Fruit fly (Drosophila melanogaster): ENCODE results near the gene COX7A.

Gene COX7A

dm6 chr3R:8300928-8301752, 39.7 kb downstream of the COX7A start, which contains the start of the genes CG9626 and mRpL1 (continued):
- TF ChIP-seq knrl (GFP tag; IDR thresholded peaks at IDR 0.05; ENCODE audit: partially characterized antibody), result no peak
- no peak for TF ChIP-seq kni (GFP tag; optimal IDR thresholded peaks at IDR 0.05)
- peak; percentile 23; the same call in 1 of the 2 replicates for TF ChIP-seq Scr (GFP tag; IDR thresholded peaks at IDR 0.05; ENCODE audit: partially characterized antibody)
- TF ChIP-seq trh (GFP tag; optimal IDR thresholded peaks at IDR 0.05), result no peak
- peak; percentile 41; the same call in 1 of the 3 replicates for TF ChIP-seq ken (GFP tag; IDR thresholded peaks at IDR 0.05)
- TF ChIP-seq CG16815 (GFP tag; optimal IDR thresholded peaks at IDR 0.05), result no peak
- peak; percentile 69 for TF ChIP-seq Sry-δ (GFP tag; optimal IDR thresholded peaks at IDR 0.05)
- no peak for TF ChIP-seq CG7745 (tag; optimal IDR thresholded peaks at IDR 0.05)
- no peak for TF ChIP-seq klu (GFP tag; IDR thresholded peaks at IDR 0.05)
- TF ChIP-seq BEAF-32 (GFP tag; optimal IDR thresholded peaks at IDR 0.05), result peak; percentile 58
- TF ChIP-seq sd (tag; optimal IDR thresholded peaks at IDR 0.05), result peak; percentile 87
- TF ChIP-seq Lim3 (GFP tag; IDR thresholded peaks at IDR 0.05), result no peak
- TF ChIP-seq CG34224 (GFP tag; IDR thresholded peaks at IDR 0.05; ENCODE audit: partially characterized antibody), result peak; percentile 30; the same call in 1 of the 3 replicates
- peak; percentile 29 for TF ChIP-seq CG30020 (tag; optimal IDR thresholded peaks at IDR 0.05)
- TF ChIP-seq stc (GFP tag; IDR thresholded peaks at IDR 0.05), result no peak
- no peak for TF ChIP-seq Dfd (GFP tag; optimal IDR thresholded peaks at IDR 0.05)
- no peak for TF ChIP-seq CG4404 (GFP tag; IDR thresholded peaks at IDR 0.05)
- TF ChIP-seq tna (GFP tag; IDR thresholded peaks at IDR 0.05; ENCODE audit: partially characterized antibody), result no peak
- no peak for TF ChIP-seq gce (GFP tag; IDR thresholded peaks at IDR 0.05)
- TF ChIP-seq Dbx (GFP tag; IDR thresholded peaks at IDR 0.05), result no peak
- no peak for TF ChIP-seq HLH3B (GFP tag; IDR thresholded peaks at IDR 0.05)
- no peak for TF ChIP-seq chn (GFP tag; optimal IDR thresholded peaks at IDR 0.05)
- TF ChIP-seq CG1792 (GFP tag; optimal IDR thresholded peaks at IDR 0.05), result no peak
- peak; percentile 49 for TF ChIP-seq Sin3A (optimal IDR thresholded peaks at IDR 0.05)
- TF ChIP-seq Nf-YB (GFP tag; optimal IDR thresholded peaks at IDR 0.05), result no peak
- TF ChIP-seq amos (GFP tag; IDR thresholded peaks at IDR 0.05; ENCODE audit: partially characterized antibody), result peak; percentile 35; the same call in 1 of the 2 replicates
- TF ChIP-seq Drgx (GFP tag; IDR thresholded peaks at IDR 0.05), result no peak
- no peak for TF ChIP-seq CG30431 (GFP tag; optimal IDR thresholded peaks at IDR 0.05)
- peak; percentile 47 for TF ChIP-seq bbx (GFP tag; IDR thresholded peaks at IDR 0.05; ENCODE audit: partially characterized antibody)
- no peak for TF ChIP-seq Kr (GFP tag; optimal IDR thresholded peaks at IDR 0.05)
- TF ChIP-seq lmd (GFP tag; IDR thresholded peaks at IDR 0.05), result 0 out of 2 replicates have a peak, but pooled peaks have one; percentile 12
- peak in 1 of 2 experiments; percentile 89 for TF ChIP-seq tll (GFP tag; optimal IDR thresholded peaks at IDR 0.05)
- no peak for TF ChIP-seq ara (GFP tag; IDR thresholded peaks at IDR 0.05)
- peak; percentile 35 for TF ChIP-seq CG12155 (GFP tag; optimal IDR thresholded peaks at IDR 0.05)
- TF ChIP-seq wdn (GFP tag; IDR thresholded peaks at IDR 0.05), result no peak
- no peak for TF ChIP-seq CG6654 (GFP tag; optimal IDR thresholded peaks at IDR 0.05)
- peak; percentile 27 for TF ChIP-seq Hsf (GFP tag; optimal IDR thresholded peaks at IDR 0.05)
- peak; percentile 71 for TF ChIP-seq CG2116 (GFP tag; optimal IDR thresholded peaks at IDR 0.05)
- TF ChIP-seq CG10267 (tag; optimal IDR thresholded peaks at IDR 0.05), result peak; percentile 94
- no peak for TF ChIP-seq D19A (tag; optimal IDR thresholded peaks at IDR 0.05)
- no peak for TF ChIP-seq Xrp1 (GFP tag; IDR thresholded peaks at IDR 0.05)
- no peak for TF ChIP-seq Tbp (GFP tag; optimal IDR thresholded peaks at IDR 0.05)
- TF ChIP-seq shn (GFP tag; optimal IDR thresholded peaks at IDR 0.05), result no peak
- no peak for TF ChIP-seq Mrtf (GFP tag; IDR thresholded peaks at IDR 0.05)
- TF ChIP-seq slp2 (GFP tag; optimal IDR thresholded peaks at IDR 0.05), result no peak
- no peak for TF ChIP-seq onecut (GFP tag; IDR thresholded peaks at IDR 0.05)
- no peak for TF ChIP-seq CG12104 (GFP tag; optimal IDR thresholded peaks at IDR 0.05)
- TF ChIP-seq CG7372 (GFP tag; IDR thresholded peaks at IDR 0.05), result no peak
- no peak for TF ChIP-seq al (GFP tag; IDR thresholded peaks at IDR 0.05)
- TF ChIP-seq Myb (GFP tag; optimal IDR thresholded peaks at IDR 0.05), result peak; percentile 99
